Fruit fly (Drosophila melanogaster) whole organism, prepupa: ENCODE measurements around the gene CG12715.

Experiments used
- CG10631 ChIP-seq: fragments of 200-800 bp; sonication (Bioruptor generic); optimal IDR thresholded peaks from 2 replicates; lab custom pipeline; 2016; ENCODE audit warnings: missing biosample characterization, missing genetic modification characterization
- CG10669 ChIP-seq: fragments of 200-800 bp; sonication (Bioruptor generic); optimal IDR thresholded peaks from 3 replicates; lab custom pipeline; 2018; ENCODE audit warnings: missing biosample characterization, mild to moderate bottlenecking, missing genetic modification characterization, moderate library complexity
- CG11762 ChIP-seq: fragments of 200-800 bp; sonication (Bioruptor generic); optimal IDR thresholded peaks from 3 replicates; lab custom pipeline; 2016; ENCODE audit warnings: missing biosample characterization, missing genetic modification characterization; ENCODE audit not compliant: insufficient read depth
- CG11902 ChIP-seq: fragments of 200-800 bp; sonication (Bioruptor generic); optimal IDR thresholded peaks from 3 replicates; lab custom pipeline; 2016; ENCODE audit warnings: missing biosample characterization, missing genetic modification characterization
- CG1621 ChIP-seq: fragments of 200-800 bp; sonication (Bioruptor generic); optimal IDR thresholded peaks from 3 replicates; lab custom pipeline; 2018; ENCODE audit warnings: missing biosample characterization, mild to moderate bottlenecking, missing genetic modification characterization
- CG31627 ChIP-seq: fragments of 200-800 bp; sonication (Bioruptor generic); optimal IDR thresholded peaks from 3 replicates; lab custom pipeline; 2016; ENCODE audit warnings: missing biosample characterization, missing genetic modification characterization
- CG32006 ChIP-seq: fragments of 200-800 bp; sonication (Bioruptor generic); optimal IDR thresholded peaks from 3 replicates; lab custom pipeline; 2017; ENCODE audit warnings: missing biosample characterization, mild to moderate bottlenecking, missing genetic modification characterization
- CG34406 ChIP-seq: fragments of 200-800 bp; sonication (Bioruptor generic); optimal IDR thresholded peaks from 3 replicates; lab custom pipeline; 2016; ENCODE audit warnings: missing biosample characterization, missing genetic modification characterization
- CG3919 ChIP-seq: fragments of 200-800 bp; sonication (Bioruptor generic); optimal IDR thresholded peaks from 3 replicates; lab custom pipeline; 2016; ENCODE audit warnings: missing biosample characterization, missing genetic modification characterization
- CG6276 ChIP-seq: fragments of 200-800 bp; sonication (Bioruptor generic); optimal IDR thresholded peaks from 2 replicates; lab custom pipeline; 2017; ENCODE audit warnings: missing biosample characterization, mild to moderate bottlenecking, missing genetic modification characterization
- CG6808 ChIP-seq: fragments of 200-800 bp; sonication (Bioruptor generic); optimal IDR thresholded peaks from 3 replicates; lab custom pipeline; 2017; ENCODE audit warnings: missing biosample characterization, missing genetic modification characterization, mild to moderate bottlenecking, moderate library complexity, missing genetic modification reagents
- CG8119 ChIP-seq: fragments of 200-800 bp; sonication (Bioruptor generic); IDR thresholded peaks from 3 replicates; pipeline ENCODE4 v1.3.6; 2022; ENCODE audit warnings: missing biosample characterization, missing genetic modification characterization
- CG8632 ChIP-seq: fragments of 200-800 bp; sonication (Bioruptor generic); optimal IDR thresholded peaks from 3 replicates; lab custom pipeline; 2016; ENCODE audit warnings: missing biosample characterization, missing genetic modification characterization
- CG9139 ChIP-seq: fragments of 200-800 bp; sonication (Bioruptor generic); optimal IDR thresholded peaks from 3 replicates; lab custom pipeline; 2017; ENCODE audit warnings: missing biosample characterization, mild to moderate bottlenecking, missing genetic modification characterization
- Eip75B ChIP-seq: fragments of 200-800 bp; sonication (Bioruptor generic); optimal IDR thresholded peaks from 3 replicates; lab custom pipeline; 2016; ENCODE audit warnings: missing biosample characterization, missing genetic modification characterization
- Eip78C ChIP-seq: fragments of 200-800 bp; sonication (Bioruptor generic); peaks from one replicate; lab custom pipeline; 2016; ENCODE audit warnings: missing biosample characterization, missing genetic modification characterization
- Eip93F ChIP-seq: fragments of 200-800 bp; sonication (Bioruptor generic); optimal IDR thresholded peaks from 2 replicates; lab custom pipeline; 2016; ENCODE audit warnings: missing biosample characterization, mild to moderate bottlenecking, missing genetic modification characterization
- Ets21C ChIP-seq: fragments of 200-800 bp; sonication (Bioruptor generic); optimal IDR thresholded peaks from 3 replicates; lab custom pipeline; 2016; ENCODE audit warnings: missing biosample characterization, missing genetic modification characterization
- Ets96B ChIP-seq: fragments of 200-800 bp; optimal IDR thresholded peaks from 2 replicates; lab custom pipeline; 2019; ENCODE audit warnings: missing biosample characterization, mild to moderate bottlenecking, missing genetic modification characterization, moderate library complexity
- Hr39 ChIP-seq: fragments of 200-800 bp; sonication (Bioruptor generic); optimal IDR thresholded peaks from 2 replicates; lab custom pipeline; 2016; ENCODE audit warnings: missing biosample characterization, missing genetic modification characterization
- Hr4 ChIP-seq: fragments of 200-800 bp; sonication (Bioruptor generic); optimal IDR thresholded peaks from 3 replicates; lab custom pipeline; 2016; ENCODE audit warnings: missing biosample characterization, missing genetic modification characterization
- Met ChIP-seq: fragments of 200-800 bp; sonication (Bioruptor generic); optimal IDR thresholded peaks from 3 replicates; lab custom pipeline; 2016; ENCODE audit warnings: missing biosample characterization, missing genetic modification characterization
- Smox ChIP-seq: fragments of 200-800 bp; sonication (Bioruptor generic); optimal IDR thresholded peaks from 3 replicates; lab custom pipeline; 2016; ENCODE audit warnings: missing biosample characterization, missing genetic modification characterization
- Sox102F ChIP-seq: fragments of 200-800 bp; sonication (Bioruptor generic); optimal IDR thresholded peaks from 2 replicates; lab custom pipeline; 2016; ENCODE audit warnings: missing biosample characterization, mild to moderate bottlenecking, missing genetic modification characterization
- Sox14 ChIP-seq: fragments of 200-800 bp; sonication (Bioruptor generic); optimal IDR thresholded peaks from 3 replicates; lab custom pipeline; 2016; ENCODE audit warnings: missing biosample characterization, missing genetic modification characterization
- achi ChIP-seq: fragments of 200-800 bp; sonication (Bioruptor generic); optimal IDR thresholded peaks from 3 replicates; lab custom pipeline; 2016; ENCODE audit warnings: missing biosample characterization, missing genetic modification characterization
- acj6 ChIP-seq: fragments of 200-800 bp; sonication (Bioruptor generic); optimal IDR thresholded peaks from 3 replicates; lab custom pipeline; 2016; ENCODE audit warnings: missing biosample characterization, missing genetic modification characterization
- cyc ChIP-seq: fragments of 200-800 bp; sonication (Bioruptor generic); optimal IDR thresholded peaks from 3 replicates; lab custom pipeline; 2016; ENCODE audit warnings: missing biosample characterization, missing genetic modification characterization
- esn ChIP-seq: fragments of 200-800 bp; sonication (Bioruptor generic); optimal IDR thresholded peaks from 2 replicates; lab custom pipeline; 2016; ENCODE audit warnings: missing biosample characterization, mild to moderate bottlenecking, missing genetic modification characterization, moderate library complexity
- fd85E ChIP-seq: fragments of 200-800 bp; sonication (Bioruptor generic); optimal IDR thresholded peaks from 3 replicates; lab custom pipeline; 2016; ENCODE audit warnings: missing biosample characterization, missing genetic modification characterization
- lz ChIP-seq: fragments of 200-800 bp; sonication (Bioruptor generic); optimal IDR thresholded peaks from 3 replicates; lab custom pipeline; 2016; ENCODE audit warnings: missing biosample characterization, missing genetic modification characterization
- net ChIP-seq: fragments of 200-800 bp; sonication (Bioruptor generic); optimal IDR thresholded peaks from 3 replicates; lab custom pipeline; 2016; ENCODE audit warnings: missing biosample characterization, missing genetic modification characterization
- ss ChIP-seq, 2 experiments: fragments of 200-800 bp; sonication (Bioruptor generic); optimal IDR thresholded peaks; 2 replicates in 1 of 2; 3 replicates in 1 of 2; lab custom pipeline; 2017 to 2018; ENCODE audit warnings: mild to moderate bottlenecking in 2 of 2, missing biosample characterization in 2 of 2, missing genetic modification characterization in 2 of 2, moderate library complexity in 1 of 2
- svp ChIP-seq: fragments of 200-800 bp; sonication (Bioruptor generic); peaks from one replicate; lab custom pipeline; 2016; ENCODE audit warnings: missing biosample characterization, missing genetic modification characterization
- topi ChIP-seq: fragments of 200-800 bp; sonication (Bioruptor generic); optimal IDR thresholded peaks from 3 replicates; lab custom pipeline; 2016; ENCODE audit warnings: missing biosample characterization, missing genetic modification characterization

Gene CG12715

DNA sequence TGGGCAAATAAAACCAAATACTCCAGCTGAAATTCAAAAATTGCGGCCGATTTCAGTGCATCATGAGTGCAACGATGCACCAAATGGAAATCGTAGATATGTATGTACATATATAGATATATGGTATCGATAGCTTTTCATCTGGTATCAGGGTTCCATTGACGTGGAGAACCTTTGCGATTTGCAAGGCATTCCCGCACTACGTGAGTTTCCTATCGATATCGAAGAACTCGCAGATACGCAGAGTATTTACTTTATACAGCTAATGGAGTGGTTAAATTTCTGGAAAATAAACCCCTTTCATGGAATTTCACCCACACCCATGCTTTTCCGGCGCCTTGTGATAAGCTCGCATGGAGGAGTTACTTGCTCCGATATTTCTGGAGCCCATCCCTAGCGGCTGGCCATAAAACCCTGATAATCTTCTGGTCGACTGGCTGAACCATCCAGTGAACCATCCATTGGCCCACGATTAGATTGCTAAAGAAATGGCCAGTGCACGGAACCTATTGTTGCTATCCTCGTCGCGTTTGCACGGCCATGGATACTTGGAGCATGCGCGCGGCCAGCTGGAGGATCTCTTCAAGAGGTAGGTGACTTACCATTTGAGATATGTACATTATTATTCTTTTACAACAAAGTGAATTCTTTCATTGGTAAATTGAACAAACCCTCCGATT, 39.1 kb upstream of the CG12715 start, which contains the start of gene CG2200 (continued):
- peak; percentile 84 for TF ChIP-seq esn (GFP tag; lab: Kevin White, UChicago)
- peak; percentile 76 for TF ChIP-seq Sox14 (GFP tag; lab: Kevin White, UChicago)
- TF ChIP-seq cyc (GFP tag; lab: Kevin White, UChicago) = peak; percentile 72
- TF ChIP-seq Ets21C (GFP tag; lab: Kevin White, UChicago) = peak; percentile 72
- peak; percentile 60 for TF ChIP-seq CG34406
- TF ChIP-seq Hr4 (GFP tag; lab: Kevin White, UChicago) = peak; percentile 70
- no peak for TF ChIP-seq Eip93F
- peak; percentile 82 for TF ChIP-seq Sox102F (GFP tag; lab: Kevin White, UChicago)
- TF ChIP-seq CG3919 = peak; percentile 72
- TF ChIP-seq Met (GFP tag; lab: Kevin White, UChicago) = peak; percentile 73
- TF ChIP-seq CG1621 (tag; lab: Kevin White, UChicago) = peak; percentile 38
- TF ChIP-seq CG9139 = no peak
- no peak for TF ChIP-seq CG6276 (GFP tag; lab: Kevin White, UChicago)
- TF ChIP-seq Eip75B (GFP tag; lab: Kevin White, UChicago) = peak; percentile 64
- peak; percentile 70 for TF ChIP-seq acj6
- TF ChIP-seq ss (GFP tag; optimal IDR thresholded peaks at IDR 0.05; lab: Kevin White, UChicago) = no peak
- peak; percentile 78 for TF ChIP-seq lz (GFP tag; lab: Kevin White, UChicago)
- peak; percentile 64 for TF ChIP-seq CG10631 (GFP tag; lab: Kevin White, UChicago)
- peak; percentile 57 for TF ChIP-seq CG8632 (GFP tag; lab: Kevin White, UChicago)
- TF ChIP-seq achi = peak; percentile 69
- peak; percentile 72 for TF ChIP-seq Hr39
- peak; percentile 93 for TF ChIP-seq svp
- peak; percentile 58 for TF ChIP-seq CG32006 (GFP tag; lab: Kevin White, UChicago)
- peak; percentile 57; the same call in 2 of the 3 replicates for TF ChIP-seq CG8119
- TF ChIP-seq CG11762 (GFP tag; lab: Kevin White, UChicago) = peak; percentile 44
- peak; percentile 77 for TF ChIP-seq Smox (GFP tag; lab: Kevin White, UChicago)
- TF ChIP-seq Eip78C (GFP tag; lab: Kevin White, UChicago) = peak; percentile 88
- TF ChIP-seq CG10669 (GFP tag; lab: Kevin White, UChicago) = peak; percentile 58
- peak; percentile 35 for TF ChIP-seq CG11902 (GFP tag; lab: Kevin White, UChicago)
- TF ChIP-seq net = peak; percentile 66

DNA sequence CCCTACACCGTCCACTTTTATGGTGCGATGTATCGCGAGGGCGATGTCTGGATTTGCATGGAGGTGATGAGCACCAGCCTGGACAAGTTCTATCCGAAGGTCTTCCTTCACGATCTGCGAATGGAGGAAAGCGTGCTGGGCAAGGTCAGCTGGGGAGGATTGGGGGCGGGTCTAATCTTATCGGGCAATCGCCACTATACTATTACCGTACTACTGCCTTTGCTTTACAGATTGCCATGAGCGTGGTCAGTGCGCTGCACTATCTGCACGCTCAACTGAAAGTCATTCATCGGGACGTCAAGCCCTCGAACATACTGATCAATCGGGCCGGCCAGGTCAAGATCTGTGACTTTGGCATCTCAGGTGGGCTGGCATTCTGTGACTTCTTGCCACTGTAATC, 36.7 kb upstream of the CG12715 start:
- no peak for TF ChIP-seq esn (GFP tag; lab: Kevin White, UChicago)
- TF ChIP-seq topi (GFP tag; lab: Kevin White, UChicago) = no peak
- no peak for TF ChIP-seq Ets21C (GFP tag; lab: Kevin White, UChicago)
- no peak for TF ChIP-seq CG31627 (GFP tag; lab: Kevin White, UChicago)
- TF ChIP-seq CG10631 (GFP tag; lab: Kevin White, UChicago) = no peak
- no peak for TF ChIP-seq Ets96B (tag; lab: Kevin White, UChicago)

DNA sequence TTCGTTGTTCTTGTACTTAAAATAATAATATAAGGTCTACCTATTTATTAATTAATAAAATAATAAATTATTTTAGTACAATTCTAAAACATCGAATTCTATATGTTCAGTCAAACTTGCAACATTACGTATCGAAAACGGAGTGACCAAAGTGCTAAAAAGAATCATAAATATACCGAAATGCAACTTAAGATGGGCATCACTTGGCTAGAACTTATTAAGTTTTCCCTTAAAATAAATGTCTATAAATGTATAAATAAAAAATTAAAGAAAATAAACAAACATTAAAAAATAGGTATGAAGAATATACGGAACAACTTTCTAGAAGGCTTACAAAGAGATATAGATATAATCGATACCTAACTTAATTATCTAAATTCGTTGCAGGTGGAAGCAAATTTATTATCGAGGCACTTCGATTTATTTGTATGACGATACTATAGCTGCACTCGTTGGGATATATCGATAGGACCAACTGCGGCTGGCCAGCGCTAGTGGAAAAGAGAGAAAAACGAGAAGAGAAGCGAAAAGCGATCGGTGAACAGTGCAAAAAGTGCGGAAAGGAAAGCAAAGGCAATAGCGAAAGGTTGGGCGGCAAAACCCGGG, 35.6 kb upstream of the CG12715 start, which contains the start of gene lic:
lic (plus strand) TSS at position 490 of the 606 bp plus-strand sequence.
- peak; percentile 6 for TF ChIP-seq svp
- TF ChIP-seq fd85E (GFP tag; lab: Kevin White, UChicago) = no peak
- peak; percentile 92 for TF ChIP-seq CG6808 (GFP tag; lab: Kevin White, UChicago)
